Fruit fly (Drosophila melanogaster) whole organism, embryonic: ENCODE data around the gene Exn.

Experiments
- CG1024 ChIP-seq: fragments of 200-800 bp; sonication (Bioruptor generic); IDR thresholded peaks from 2 replicates; pipeline ENCODE4 v1.3.6; 2022; ENCODE audit warnings: missing biosample characterization, missing genetic modification characterization
- CG10543 ChIP-seq: fragments of 200-800 bp; sonication (Bioruptor generic); optimal IDR thresholded peaks from 3 replicates; lab custom pipeline; 2017; ENCODE audit warnings: missing biosample characterization, mild to moderate bottlenecking, missing genetic modification characterization, moderate library complexity
- CG11398 ChIP-seq: fragments of 200-800 bp; sonication (Bioruptor generic); optimal IDR thresholded peaks from 2 replicates; lab custom pipeline; 2016; ENCODE audit warnings: missing biosample characterization, missing genetic modification characterization
- CG12104 ChIP-seq: fragments of 200-800 bp; sonication (Bioruptor generic); optimal IDR thresholded peaks from 3 replicates; lab custom pipeline; 2016; ENCODE audit warnings: missing biosample characterization, missing genetic modification characterization
- CG12659 ChIP-seq: fragments of 200-800 bp; sonication (Bioruptor generic); optimal IDR thresholded peaks from 3 replicates; lab custom pipeline; 2017; ENCODE audit warnings: mild to moderate bottlenecking, missing biosample characterization, missing genetic modification reagents, missing genetic modification characterization
- CG14667 ChIP-seq: fragments of 200-800 bp; sonication (Bioruptor generic); IDR thresholded peaks from 2 replicates; pipeline ENCODE4 v1.3.6; 2022; ENCODE audit warnings: missing biosample characterization, missing genetic modification characterization
- CG15601 ChIP-seq: fragments of 200-800 bp; sonication (Bioruptor generic); optimal IDR thresholded peaks from 3 replicates; lab custom pipeline; 2019; ENCODE audit warnings: missing biosample characterization, mild to moderate bottlenecking, missing genetic modification characterization, moderate library complexity
- CG16813 ChIP-seq: fragments of 200-800 bp; sonication (Bioruptor generic); IDR thresholded peaks from 3 replicates; pipeline ENCODE4 v1.3.6; 2022; ENCODE audit warnings: missing biosample characterization, missing genetic modification characterization; ENCODE audit not compliant: partially characterized antibody
- CG17385 ChIP-seq: fragments of 200-800 bp; sonication (Bioruptor generic); optimal IDR thresholded peaks from 3 replicates; lab custom pipeline; 2018; ENCODE audit warnings: missing biosample characterization, mild to moderate bottlenecking, missing genetic modification characterization
- CG17802 ChIP-seq: fragments of 200-800 bp; sonication (Bioruptor generic); optimal IDR thresholded peaks from 2 replicates; lab custom pipeline; 2018; ENCODE audit warnings: missing biosample characterization, mild to moderate bottlenecking, missing genetic modification characterization, moderate library complexity
- CG1832 ChIP-seq: fragments of 200-800 bp; sonication (Bioruptor generic); optimal IDR thresholded peaks from 2 replicates; lab custom pipeline; 2017; ENCODE audit warnings: missing biosample characterization, mild to moderate bottlenecking, missing genetic modification characterization, inconsistent platforms
- CG18764 ChIP-seq: fragments of 200-800 bp; sonication (Bioruptor generic); optimal IDR thresholded peaks from 3 replicates; lab custom pipeline; 2016; ENCODE audit warnings: missing biosample characterization, missing genetic modification characterization
- CG2875 ChIP-seq: fragments of 200-800 bp; sonication (Bioruptor generic); optimal IDR thresholded peaks from 2 replicates; lab custom pipeline; 2017; ENCODE audit warnings: missing biosample characterization, mild to moderate bottlenecking, missing genetic modification characterization, missing genetic modification reagents
- CG30403 ChIP-seq: fragments of 200-800 bp; sonication (Bioruptor generic); optimal IDR thresholded peaks from 3 replicates; lab custom pipeline; 2016; ENCODE audit warnings: missing biosample characterization, missing genetic modification characterization
- CG3407 ChIP-seq: fragments of 200-800 bp; sonication (Bioruptor generic); optimal IDR thresholded peaks from 2 replicates; lab custom pipeline; 2018; ENCODE audit warnings: missing biosample characterization, mild to moderate bottlenecking, missing genetic modification characterization
- CG4328 ChIP-seq: fragments of 200-800 bp; sonication (Bioruptor generic); optimal IDR thresholded peaks from 3 replicates; lab custom pipeline; 2017; ENCODE audit warnings: missing biosample characterization, missing genetic modification reagents, missing genetic modification characterization
- CG4617 ChIP-seq: fragments of 200-800 bp; sonication (Bioruptor generic); optimal IDR thresholded peaks from 3 replicates; lab custom pipeline; 2016; ENCODE audit warnings: missing biosample characterization, missing genetic modification characterization, borderline replicate concordance
- CG4820 ChIP-seq: fragments of 200-800 bp; sonication (Bioruptor generic); optimal IDR thresholded peaks from 3 replicates; lab custom pipeline; 2016; ENCODE audit warnings: missing biosample characterization, missing genetic modification characterization
- CG6813 ChIP-seq: fragments of 200-800 bp; sonication (Bioruptor generic); optimal IDR thresholded peaks from 2 replicates; lab custom pipeline; 2017; ENCODE audit warnings: missing biosample characterization, missing genetic modification characterization, mild to moderate bottlenecking, moderate library complexity, missing genetic modification reagents
- CG7745 ChIP-seq: fragments of 200-800 bp; sonication (Bioruptor generic); optimal IDR thresholded peaks from 2 replicates; lab custom pipeline; 2018; ENCODE audit warnings: missing biosample characterization, mild to moderate bottlenecking, missing genetic modification characterization, moderate library complexity
- CG8944 ChIP-seq: fragments of 200-800 bp; sonication (Bioruptor generic); optimal IDR thresholded peaks from 3 replicates; lab custom pipeline; 2016; ENCODE audit warnings: missing biosample characterization, missing genetic modification characterization
- CG9437 ChIP-seq: fragments of 200-800 bp; sonication (Bioruptor generic); optimal IDR thresholded peaks from 2 replicates; lab custom pipeline; 2018; ENCODE audit warnings: missing biosample characterization, mild to moderate bottlenecking, missing genetic modification characterization
- E2f2 ChIP-seq: fragments of 200-800 bp; sonication (Bioruptor generic); IDR thresholded peaks from 2 replicates; pipeline ENCODE4 v1.3.6; 2022; ENCODE audit warnings: missing biosample characterization, missing genetic modification characterization
- Gsc ChIP-seq: fragments of 200-800 bp; sonication (Bioruptor generic); IDR thresholded peaks from 2 replicates; pipeline ENCODE4 v1.3.6; 2022; ENCODE audit warnings: missing biosample characterization, missing genetic modification characterization
- HLH4C ChIP-seq: fragments of 200-800 bp; sonication (Bioruptor generic); IDR thresholded peaks from 3 replicates; pipeline ENCODE4 v1.3.6; 2022; ENCODE audit warnings: missing biosample characterization, missing genetic modification characterization; ENCODE audit not compliant: partially characterized antibody
- Hr3 ChIP-seq: fragments of 200-800 bp; sonication (Bioruptor generic); optimal IDR thresholded peaks from 3 replicates; lab custom pipeline; 2016; ENCODE audit warnings: missing biosample characterization, missing genetic modification characterization
- Hr39 ChIP-seq: fragments of >200 bp; optimal IDR thresholded peaks from 2 replicates; lab custom pipeline; 2017
- Kr ChIP-seq: fragments of 200-800 bp; sonication (Bioruptor generic); optimal IDR thresholded peaks from 2 replicates; lab custom pipeline; 2017; ENCODE audit warnings: missing biosample characterization, mild to moderate bottlenecking, missing genetic modification characterization
- Lhr ChIP-seq: fragments of 200-800 bp; sonication (Bioruptor generic); optimal IDR thresholded peaks from 3 replicates; lab custom pipeline; 2017; ENCODE audit warnings: mild to moderate bottlenecking, missing biosample characterization, missing genetic modification reagents, missing genetic modification characterization
- Neu2 ChIP-seq: fragments of 200-800 bp; sonication (Bioruptor generic); optimal IDR thresholded peaks from 3 replicates; lab custom pipeline; 2016; ENCODE audit warnings: missing biosample characterization, missing genetic modification characterization, borderline replicate concordance
- Nf-YA ChIP-seq: fragments of 200-800 bp; sonication (Bioruptor generic); IDR thresholded peaks from 2 replicates; pipeline ENCODE4 v1.3.6; 2022; ENCODE audit warnings: missing biosample characterization, missing genetic modification characterization
- NfI ChIP-seq: fragments of 200-800 bp; sonication (Bioruptor generic); optimal IDR thresholded peaks from 3 replicates; lab custom pipeline; 2018; ENCODE audit warnings: missing biosample characterization, mild to moderate bottlenecking, missing genetic modification characterization, moderate library complexity
- Pdp1 ChIP-seq, 2 experiments: fragments of 200-800 bp; sonication (Bioruptor generic); optimal IDR thresholded peaks; 3 replicates each; lab custom pipeline; 2016; ENCODE audit warnings: missing biosample characterization in 2 of 2, missing genetic modification characterization in 2 of 2, mild to moderate bottlenecking in 1 of 2, moderate library complexity in 1 of 2
- Ssrp ChIP-seq: fragments of 200-800 bp; sonication (Bioruptor generic); optimal IDR thresholded peaks from 2 replicates; lab custom pipeline; 2018; ENCODE audit warnings: missing biosample characterization, mild to moderate bottlenecking, missing genetic modification characterization, moderate library complexity
- bsh ChIP-seq, 2 experiments: fragments of 200-800 bp; sonication (Bioruptor generic); optimal IDR thresholded peaks; 2 replicates each; lab custom pipeline; 2017 to 2018; ENCODE audit warnings: mild to moderate bottlenecking in 2 of 2, missing biosample characterization in 2 of 2, missing genetic modification characterization in 2 of 2, moderate library complexity in 1 of 2
- da ChIP-seq: fragments of 200-800 bp; sonication (Bioruptor generic); optimal IDR thresholded peaks from 2 replicates; lab custom pipeline; 2016; ENCODE audit warnings: missing biosample characterization, missing genetic modification characterization
- dmrt99B ChIP-seq: fragments of 200-800 bp; sonication (Bioruptor generic); optimal IDR thresholded peaks from 2 replicates; lab custom pipeline; 2018; ENCODE audit warnings: missing biosample characterization, mild to moderate bottlenecking, missing genetic modification characterization, moderate library complexity
- fd3F ChIP-seq: fragments of 200-800 bp; sonication (Bioruptor generic); optimal IDR thresholded peaks from 2 replicates; lab custom pipeline; 2018; ENCODE audit warnings: missing biosample characterization, mild to moderate bottlenecking, missing genetic modification characterization, moderate library complexity
- ftz-f1 ChIP-seq: fragments of 200-800 bp; sonication (Bioruptor generic); optimal IDR thresholded peaks from 2 replicates; lab custom pipeline; 2016; ENCODE audit warnings: missing biosample characterization, missing genetic modification characterization
- gfzf ChIP-seq: fragments of 200-800 bp; sonication (Bioruptor generic); optimal IDR thresholded peaks from 2 replicates; lab custom pipeline; 2016; ENCODE audit warnings: missing biosample characterization, mild to moderate bottlenecking, missing genetic modification characterization, moderate library complexity
- ham ChIP-seq: fragments of 200-800 bp; sonication (Bioruptor generic); IDR thresholded peaks from 2 replicates; pipeline ENCODE4 v1.3.6; 2022; ENCODE audit warnings: missing biosample characterization, missing genetic modification characterization
- oc ChIP-seq: fragments of 200-800 bp; sonication (Bioruptor generic); optimal IDR thresholded peaks from 2 replicates; lab custom pipeline; 2018; ENCODE audit warnings: missing biosample characterization, mild to moderate bottlenecking, missing genetic modification characterization, moderate library complexity
- pan ChIP-seq, 4 experiments: fragments of >200 bp in 3 of 4; fragments of 200-800 bp in 1 of 4; sonication (Bioruptor generic) in 1 of 4; optimal IDR thresholded peaks in 3 of 4; IDR thresholded peaks in 1 of 4; 2 replicates each; pipeline versions ENCODE4 v1.3.6 to Lab custom; 2017 to 2022; ENCODE audit warnings: missing biosample characterization in 2 of 4, missing genetic modification characterization in 2 of 4, mixed read lengths in 1 of 4
- sd ChIP-seq: fragments of 200-800 bp; sonication (Bioruptor generic); optimal IDR thresholded peaks from 3 replicates; lab custom pipeline; 2018; ENCODE audit warnings: missing biosample characterization, mild to moderate bottlenecking, missing genetic modification characterization, moderate library complexity
- seq ChIP-seq: fragments of 200-800 bp; sonication (Bioruptor generic); IDR thresholded peaks from 2 replicates; pipeline ENCODE4 v1.3.6; 2022; ENCODE audit warnings: missing biosample characterization, missing genetic modification characterization
- sim ChIP-seq: fragments of 200-800 bp; sonication (Bioruptor generic); IDR thresholded peaks from 2 replicates; pipeline ENCODE4 v1.3.6; 2022; ENCODE audit warnings: missing biosample characterization, missing genetic modification characterization
- sob ChIP-seq: fragments of 200-800 bp; sonication (Bioruptor generic); IDR thresholded peaks from 2 replicates; pipeline ENCODE4 v1.3.6; 2022; ENCODE audit warnings: missing biosample characterization, missing genetic modification characterization
- ssp ChIP-seq: fragments of 200-800 bp; sonication (Bioruptor generic); IDR thresholded peaks from 2 replicates; pipeline ENCODE4 v1.3.6; 2022; ENCODE audit warnings: missing biosample characterization, missing genetic modification characterization
- zen ChIP-seq: fragments of 200-800 bp; sonication (Bioruptor generic); optimal IDR thresholded peaks from 3 replicates; lab custom pipeline; 2018; ENCODE audit warnings: missing biosample characterization, mild to moderate bottlenecking, missing genetic modification characterization, moderate library complexity
- zen2 ChIP-seq: fragments of 200-800 bp; sonication (Bioruptor generic); IDR thresholded peaks from 3 replicates; pipeline ENCODE4 v1.3.6; 2022; ENCODE audit warnings: missing biosample characterization, missing genetic modification characterization; ENCODE audit not compliant: partially characterized antibody

Exn gene

dm6 chr3L:17024095-17024639, 54.4 kb downstream of the Exn start, which contains the start of gene Fit2 (continued):
- TF ChIP-seq CG1024 (no peak), sd (tag; lab: Kevin White, UChicago) (no peak), CG30403 (GFP tag; lab: Kevin White, UChicago) (no peak), ftz-f1 (GFP tag; lab: Kevin White, UChicago) (peak; percentile 8), NfI (no peak), CG12104 (GFP tag; lab: Kevin White, UChicago) (no peak), fd3F (GFP tag; lab: Kevin White, UChicago) (no peak), ssp (GFP tag; lab: Robert Waterston, UW) (no peak), CG17385 (no peak), CG4328 (GFP tag; lab: Kevin White, UChicago) (no peak), CG10543 (GFP tag; lab: Kevin White, UChicago) (no peak), CG11398 (GFP tag; lab: Kevin White, UChicago) (no peak), CG4820 (GFP tag; lab: Kevin White, UChicago) (no peak), dmrt99B (no peak), E2f2 (GFP tag; lab: Robert Waterston, UW) (peak; percentile 96), Pdp1 (GFP tag; optimal IDR thresholded peaks at IDR 0.05; lab: Kevin White, UChicago) (no peak), CG7745 (tag; lab: Kevin White, UChicago) (no peak), CG12659 (peak; percentile 9), da (GFP tag; lab: Kevin White, UChicago) (no peak), zen2 (GFP tag; lab: Robert Waterston, UW) (peak; percentile 100), Hr39 (lab: Kevin White, UChicago) (no peak), CG4617 (peak; percentile 33), Gsc (GFP tag; lab: Robert Waterston, UW) (no peak), gfzf (GFP tag; lab: Kevin White, UChicago) (no peak), CG6813 (GFP tag; lab: Kevin White, UChicago) (no peak), CG16813 (GFP tag; lab: Robert Waterston, UW) (peak; percentile 95), HLH4C (peak; percentile 100), bsh (GFP tag; optimal IDR thresholded peaks at IDR 0.05; lab: Kevin White, UChicago) (no peak), CG2875 (GFP tag; lab: Kevin White, UChicago) (no peak), oc (tag; lab: Kevin White, UChicago) (no peak), CG8944 (GFP tag; lab: Kevin White, UChicago) (no peak), seq (GFP tag; lab: Robert Waterston, UW) (no peak), sim (GFP tag; lab: Robert Waterston, UW) (no peak), CG14667 (no peak), Lhr (GFP tag; lab: Kevin White, UChicago) (no peak), CG1832 (GFP tag; lab: Kevin White, UChicago) (no peak), Ssrp (tag; lab: Kevin White, UChicago) (no peak), Kr (GFP tag; lab: Kevin White, UChicago) (no peak), CG3407 (no peak), pan (optimal IDR thresholded peaks at IDR 0.05; lab: Kevin White, UChicago) (no peak), pan (GFP tag; optimal IDR thresholded peaks at IDR 0.05 in 1 of 2, IDR thresholded peaks at IDR 0.05 in 1 of 2) (no peak), Hr3 (no peak), CG15601 (no peak), CG9437 (GFP tag; lab: Kevin White, UChicago) (no peak), Neu2 (no peak), CG17802 (no peak), sob (GFP tag; lab: Robert Waterston, UW) (no peak), zen (tag; lab: Kevin White, UChicago) (peak; percentile 11), CG18764 (no peak), ham (GFP tag; lab: Robert Waterston, UW) (no peak), Nf-YA (GFP tag; lab: Robert Waterston, UW) (no peak)
